Fruit fly (Drosophila melanogaster) whole organism, prepupa: ENCODE data around the gene CG16762.
A peak's percentile ranks its signal among the peaks of the same experiment; 100 is the strongest.

ENCODE experiments used
- CG10631 ChIP-seq: fragments of 200-800 bp; sonication (Bioruptor generic); optimal IDR thresholded peaks from 2 replicates; lab custom pipeline; 2016; ENCODE audit warnings: missing biosample characterization, missing genetic modification characterization
- CG11762 ChIP-seq: fragments of 200-800 bp; sonication (Bioruptor generic); optimal IDR thresholded peaks from 3 replicates; lab custom pipeline; 2016; ENCODE audit warnings: missing biosample characterization, missing genetic modification characterization; ENCODE audit not compliant: insufficient read depth
- CG11902 ChIP-seq: fragments of 200-800 bp; sonication (Bioruptor generic); optimal IDR thresholded peaks from 3 replicates; lab custom pipeline; 2016; ENCODE audit warnings: missing biosample characterization, missing genetic modification characterization
- CG1621 ChIP-seq: fragments of 200-800 bp; sonication (Bioruptor generic); optimal IDR thresholded peaks from 3 replicates; lab custom pipeline; 2018; ENCODE audit warnings: missing biosample characterization, mild to moderate bottlenecking, missing genetic modification characterization
- CG16779 ChIP-seq: fragments of 200-800 bp; sonication (Bioruptor generic); optimal IDR thresholded peaks from 3 replicates; lab custom pipeline; 2017; ENCODE audit warnings: missing biosample characterization, mild to moderate bottlenecking, missing genetic modification characterization
- CG32006 ChIP-seq: fragments of 200-800 bp; sonication (Bioruptor generic); optimal IDR thresholded peaks from 3 replicates; lab custom pipeline; 2017; ENCODE audit warnings: missing biosample characterization, mild to moderate bottlenecking, missing genetic modification characterization
- CG3919 ChIP-seq: fragments of 200-800 bp; sonication (Bioruptor generic); optimal IDR thresholded peaks from 3 replicates; lab custom pipeline; 2016; ENCODE audit warnings: missing biosample characterization, missing genetic modification characterization
- CG4318 ChIP-seq: fragments of 200-800 bp; sonication (Bioruptor generic); optimal IDR thresholded peaks from 3 replicates; lab custom pipeline; 2017; ENCODE audit warnings: missing biosample characterization, mild to moderate bottlenecking, missing genetic modification characterization
- CG6163 ChIP-seq: fragments of 200-800 bp; sonication (Bioruptor generic); IDR thresholded peaks from 3 replicates; pipeline ENCODE4 v1.3.6; 2022; ENCODE audit warnings: missing biosample characterization, missing genetic modification characterization
- CG6276 ChIP-seq: fragments of 200-800 bp; sonication (Bioruptor generic); optimal IDR thresholded peaks from 2 replicates; lab custom pipeline; 2017; ENCODE audit warnings: missing biosample characterization, mild to moderate bottlenecking, missing genetic modification characterization
- CG6808 ChIP-seq: fragments of 200-800 bp; sonication (Bioruptor generic); optimal IDR thresholded peaks from 3 replicates; lab custom pipeline; 2017; ENCODE audit warnings: missing biosample characterization, missing genetic modification characterization, mild to moderate bottlenecking, moderate library complexity, missing genetic modification reagents
- CG6854 ChIP-seq: fragments of 200-800 bp; sonication (Bioruptor generic); optimal IDR thresholded peaks from 2 replicates; lab custom pipeline; 2017; ENCODE audit warnings: missing biosample characterization, mild to moderate bottlenecking, missing genetic modification characterization
- CG8119 ChIP-seq: fragments of 200-800 bp; sonication (Bioruptor generic); IDR thresholded peaks from 3 replicates; pipeline ENCODE4 v1.3.6; 2022; ENCODE audit warnings: missing biosample characterization, missing genetic modification characterization
- CG9139 ChIP-seq: fragments of 200-800 bp; sonication (Bioruptor generic); optimal IDR thresholded peaks from 3 replicates; lab custom pipeline; 2017; ENCODE audit warnings: missing biosample characterization, mild to moderate bottlenecking, missing genetic modification characterization
- Eip78C ChIP-seq: fragments of 200-800 bp; sonication (Bioruptor generic); peaks from one replicate; lab custom pipeline; 2016; ENCODE audit warnings: missing biosample characterization, missing genetic modification characterization
- Eip93F ChIP-seq: fragments of 200-800 bp; sonication (Bioruptor generic); optimal IDR thresholded peaks from 2 replicates; lab custom pipeline; 2016; ENCODE audit warnings: missing biosample characterization, mild to moderate bottlenecking, missing genetic modification characterization
- Ets21C ChIP-seq: fragments of 200-800 bp; sonication (Bioruptor generic); optimal IDR thresholded peaks from 3 replicates; lab custom pipeline; 2016; ENCODE audit warnings: missing biosample characterization, missing genetic modification characterization
- Gug ChIP-seq: fragments of 200-800 bp; sonication (Bioruptor generic); IDR thresholded peaks from 2 replicates; pipeline ENCODE4 v1.3.6; 2022; ENCODE audit warnings: missing biosample characterization, missing genetic modification characterization
- Hr38 ChIP-seq: sonication (Bioruptor generic); optimal IDR thresholded peaks from 2 replicates; lab custom pipeline; 2016; ENCODE audit warnings: missing biosample characterization, missing genetic modification characterization
- Hr4 ChIP-seq: fragments of 200-800 bp; sonication (Bioruptor generic); optimal IDR thresholded peaks from 3 replicates; lab custom pipeline; 2016; ENCODE audit warnings: missing biosample characterization, missing genetic modification characterization
- Met ChIP-seq: fragments of 200-800 bp; sonication (Bioruptor generic); optimal IDR thresholded peaks from 3 replicates; lab custom pipeline; 2016; ENCODE audit warnings: missing biosample characterization, missing genetic modification characterization
- OdsH ChIP-seq: fragments of 200-800 bp; sonication (Bioruptor generic); optimal IDR thresholded peaks from 3 replicates; lab custom pipeline; 2016; ENCODE audit warnings: missing biosample characterization, missing genetic modification characterization
- Sox14 ChIP-seq: fragments of 200-800 bp; sonication (Bioruptor generic); optimal IDR thresholded peaks from 3 replicates; lab custom pipeline; 2016; ENCODE audit warnings: missing biosample characterization, missing genetic modification characterization
- cyc ChIP-seq: fragments of 200-800 bp; sonication (Bioruptor generic); optimal IDR thresholded peaks from 3 replicates; lab custom pipeline; 2016; ENCODE audit warnings: missing biosample characterization, missing genetic modification characterization
- dsx ChIP-seq: fragments of 200-800 bp; optimal IDR thresholded peaks from 3 replicates; lab custom pipeline; 2019; ENCODE audit warnings: missing biosample characterization, mild to moderate bottlenecking, missing genetic modification characterization, moderate library complexity; ENCODE audit not compliant: poor library complexity, severe bottlenecking
- eg ChIP-seq: fragments of 200-800 bp; sonication (Bioruptor generic); IDR thresholded peaks from 3 replicates; pipeline ENCODE4 v1.3.6; 2022; ENCODE audit warnings: missing biosample characterization, missing genetic modification characterization
- fd59A ChIP-seq: fragments of 200-800 bp; sonication (Bioruptor generic); optimal IDR thresholded peaks from 2 replicates; lab custom pipeline; 2017; ENCODE audit warnings: missing biosample characterization, mild to moderate bottlenecking, missing genetic modification characterization, missing genetic modification reagents
- fkh ChIP-seq: fragments of 200-800 bp; sonication (Bioruptor generic); optimal IDR thresholded peaks from 3 replicates; lab custom pipeline; 2017; ENCODE audit warnings: missing biosample characterization, mild to moderate bottlenecking, missing genetic modification characterization, moderate library complexity
- lz ChIP-seq: fragments of 200-800 bp; sonication (Bioruptor generic); optimal IDR thresholded peaks from 3 replicates; lab custom pipeline; 2016; ENCODE audit warnings: missing biosample characterization, missing genetic modification characterization
- net ChIP-seq: fragments of 200-800 bp; sonication (Bioruptor generic); optimal IDR thresholded peaks from 3 replicates; lab custom pipeline; 2016; ENCODE audit warnings: missing biosample characterization, missing genetic modification characterization
- svp ChIP-seq: fragments of 200-800 bp; sonication (Bioruptor generic); peaks from one replicate; lab custom pipeline; 2016; ENCODE audit warnings: missing biosample characterization, missing genetic modification characterization
- topi ChIP-seq: fragments of 200-800 bp; sonication (Bioruptor generic); optimal IDR thresholded peaks from 3 replicates; lab custom pipeline; 2016; ENCODE audit warnings: missing biosample characterization, missing genetic modification characterization
- vri ChIP-seq: fragments of 200-800 bp; sonication (Bioruptor generic); optimal IDR thresholded peaks from 3 replicates; lab custom pipeline; 2016; ENCODE audit warnings: missing biosample characterization, mild to moderate bottlenecking, missing genetic modification characterization

The CG16762 gene

DNA sequence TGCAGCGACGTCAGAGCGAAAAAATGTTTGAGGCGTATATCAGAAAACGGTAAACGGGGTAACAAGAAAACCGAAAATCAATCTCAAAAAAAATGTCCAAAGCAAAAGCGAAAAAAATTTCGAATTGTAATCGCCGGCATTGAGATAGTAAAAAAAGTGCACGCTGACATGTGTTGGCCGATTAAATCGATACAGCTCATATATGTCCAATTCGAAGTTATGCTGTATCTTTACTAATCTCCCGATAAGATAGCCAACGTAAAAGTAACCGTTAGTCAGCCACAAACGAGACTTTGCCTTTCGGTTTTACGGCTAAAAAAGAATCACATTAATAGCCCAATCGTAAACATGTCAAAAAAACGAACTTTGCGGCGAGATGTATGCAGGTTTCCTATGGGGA is 18.5 kb downstream of the CG16762 start:
- peak; percentile 3 for TF ChIP-seq vri (GFP tag; lab: Kevin White, UChicago)
- no peak for TF ChIP-seq Met

DNA sequence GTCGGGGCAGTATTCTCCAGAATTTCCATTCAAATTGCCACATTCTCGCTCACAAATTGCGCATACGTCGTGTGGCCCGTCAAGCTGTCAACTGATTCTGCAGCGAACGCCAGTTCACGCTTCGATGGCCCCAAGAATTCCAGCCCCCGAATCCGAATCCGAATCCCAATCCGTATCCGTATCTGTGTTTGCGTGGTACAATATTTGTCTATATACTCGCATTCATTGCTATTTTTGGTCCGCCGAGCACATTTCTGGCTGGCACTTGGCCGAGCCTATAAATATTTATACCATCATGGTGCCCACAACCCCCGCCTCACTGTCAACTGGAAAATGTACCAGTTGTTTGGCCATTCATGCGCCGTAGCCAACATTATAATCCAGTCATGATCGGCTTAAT is 29.2 kb downstream of the CG16762 start:
- TF ChIP-seq CG1621 (tag; lab: Kevin White, UChicago) (no peak), CG32006 (GFP tag; lab: Kevin White, UChicago) (no peak), CG11902 (GFP tag; lab: Kevin White, UChicago) (no peak), CG10631 (GFP tag; lab: Kevin White, UChicago) (no peak), CG4318 (GFP tag; lab: Kevin White, UChicago) (no peak), Hr4 (GFP tag; lab: Kevin White, UChicago) (no peak), svp (GFP tag; lab: Kevin White, UChicago) (no peak), cyc (GFP tag; lab: Kevin White, UChicago) (no peak), lz (GFP tag; lab: Kevin White, UChicago) (no peak), CG6854 (GFP tag; lab: Kevin White, UChicago) (no peak)

DNA sequence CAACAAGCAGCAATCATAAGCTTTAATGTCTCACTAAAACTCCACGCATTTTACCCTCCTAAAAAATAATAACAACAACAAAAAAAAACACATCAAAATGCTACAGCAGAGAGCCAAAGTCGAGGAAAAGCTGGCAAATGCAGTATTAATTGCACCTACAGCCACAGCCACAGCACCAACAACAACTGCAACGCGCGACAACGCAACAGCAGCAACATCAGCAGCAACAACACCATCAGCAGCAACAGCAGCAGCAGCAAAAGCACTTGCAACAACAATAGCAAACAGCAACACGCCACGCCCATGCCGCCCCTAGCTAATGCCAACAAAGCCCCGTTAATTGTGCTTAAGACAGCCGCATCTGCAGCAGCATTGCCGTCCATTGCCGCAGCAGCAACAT is 33.1 kb downstream of the CG16762 start:
- TF ChIP-seq Sox14 (GFP tag; lab: Kevin White, UChicago) (no peak), fd59A (GFP tag; lab: Kevin White, UChicago) (no peak), eg (no peak), CG8119 (GFP tag; lab: Robert Waterston, UW) (no peak), CG4318 (GFP tag; lab: Kevin White, UChicago) (no peak), Gug (GFP tag; lab: Robert Waterston, UW) (no peak), CG9139 (GFP tag; lab: Kevin White, UChicago) (no peak), CG11762 (GFP tag; lab: Kevin White, UChicago) (no peak), CG6163 (GFP tag; lab: Robert Waterston, UW) (no peak), Hr4 (GFP tag; lab: Kevin White, UChicago) (no peak)

DNA sequence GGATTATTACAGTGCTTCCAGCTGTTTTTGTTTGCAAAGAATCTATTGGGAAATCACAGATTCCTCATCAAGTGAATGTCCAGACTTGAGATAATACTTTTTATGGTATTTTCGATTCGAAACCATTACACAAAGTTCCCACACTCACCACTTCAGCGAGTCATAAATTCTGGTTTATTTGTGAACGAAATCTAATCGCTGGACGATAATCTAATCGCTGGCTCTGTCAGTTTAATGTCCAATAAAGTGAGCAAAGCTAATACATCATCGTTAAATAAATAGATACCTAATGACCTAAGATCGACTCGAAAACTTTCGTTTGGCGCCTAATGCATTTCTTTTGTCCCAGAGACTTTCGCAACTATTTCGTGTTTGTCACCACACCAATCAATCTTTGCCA is 33.6 kb downstream of the CG16762 start:
- TF ChIP-seq fkh (GFP tag; lab: Kevin White, UChicago) = peak; percentile 13
- TF ChIP-seq Hr4 (GFP tag; lab: Kevin White, UChicago) = no peak
- TF ChIP-seq CG32006 (GFP tag; lab: Kevin White, UChicago) = no peak
- TF ChIP-seq Hr38 (GFP tag; lab: Kevin White, UChicago) = no peak
- peak; percentile 22 for TF ChIP-seq vri (GFP tag; lab: Kevin White, UChicago)
- TF ChIP-seq fd59A (GFP tag; lab: Kevin White, UChicago) = no peak
- TF ChIP-seq Eip93F (GFP tag; lab: Kevin White, UChicago) = no peak

DNA sequence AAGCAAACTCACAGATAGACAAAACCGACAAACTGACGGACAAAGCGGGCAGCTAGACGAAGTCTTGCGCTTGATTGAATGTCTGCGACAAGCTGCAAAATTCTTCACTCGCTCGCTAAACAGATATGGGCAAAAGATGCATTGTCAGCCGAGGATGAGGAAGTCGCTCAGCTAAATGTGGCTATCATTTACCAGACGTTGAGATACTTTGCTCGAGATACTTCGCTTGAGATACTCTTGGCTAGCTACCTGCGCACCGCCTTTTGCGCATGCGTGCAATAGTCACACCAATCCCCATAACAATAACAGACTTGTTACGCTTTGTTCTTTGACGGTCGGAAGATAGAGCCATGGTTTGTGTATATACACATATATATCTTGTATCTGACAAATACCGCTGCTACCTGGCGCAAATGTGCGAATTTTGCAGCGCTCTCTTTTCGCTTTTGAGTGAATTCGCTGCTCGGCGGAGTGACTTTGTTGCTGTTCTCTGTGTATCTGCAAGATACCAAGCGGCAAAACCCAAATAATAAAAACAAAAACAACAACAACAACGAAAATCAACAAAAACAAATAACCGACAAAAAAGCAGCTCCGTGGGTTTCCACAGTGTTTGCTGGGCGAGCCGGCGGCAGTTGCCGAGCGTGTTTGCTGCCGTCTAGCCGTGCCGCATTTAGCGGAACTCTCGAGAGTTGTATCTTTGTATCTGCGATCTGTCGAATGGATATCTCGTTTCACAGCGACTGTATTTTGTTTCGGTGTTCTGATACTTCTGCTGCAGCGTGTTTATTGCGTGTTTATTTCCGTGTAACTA is 36.6 kb downstream of the CG16762 start:
- TF ChIP-seq CG6276 (peak; percentile 47), Gug (GFP tag; lab: Robert Waterston, UW) (no peak), eg (peak; percentile 55; the same call in 2 of the 3 replicates), OdsH (GFP tag; lab: Kevin White, UChicago) (no peak), CG6854 (GFP tag; lab: Kevin White, UChicago) (peak; percentile 79), vri (GFP tag; lab: Kevin White, UChicago) (peak; percentile 29), CG8119 (GFP tag; lab: Robert Waterston, UW) (peak; percentile 49; the same call in 1 of the 3 replicates), CG6808 (GFP tag; lab: Kevin White, UChicago) (peak; percentile 31), dsx (GFP tag; lab: Kevin White, UChicago) (peak; percentile 83), CG1621 (tag; lab: Kevin White, UChicago) (peak; percentile 6), Eip78C (GFP tag; lab: Kevin White, UChicago) (peak; percentile 72), net (GFP tag; lab: Kevin White, UChicago) (peak; percentile 21), fkh (GFP tag; lab: Kevin White, UChicago) (peak; percentile 91), Ets21C (no peak), CG16779 (peak; percentile 1), CG6163 (GFP tag; lab: Robert Waterston, UW) (peak; percentile 51; the same call in 1 of the 3 replicates), topi (GFP tag; lab: Kevin White, UChicago) (no peak), CG3919 (GFP tag; lab: Kevin White, UChicago) (peak; percentile 7)
- TF ChIP-seq, all 60 proteins: peak for 14
